Worm (Caenorhabditis elegans) whole organism, midembryonic: ENCODE data around the gene fbxa-108.

ENCODE experiments used
- T22C8.4 ChIP-seq: fragments of 200-800 bp; sonication (Bioruptor generic); IDR thresholded peaks from 2 replicates; pipeline ENCODE4 v1.3.6; 2022; ENCODE audit warnings: missing genetic modification characterization, missing compliant biosample characterization
- cog-1 ChIP-seq: sonication (generic microtip); optimal IDR thresholded peaks from 2 replicates; lab custom pipeline; 2016; ENCODE audit warnings: missing genetic modification characterization, missing compliant biosample characterization
- flt-1 ChIP-seq: fragments of 200-800 bp; sonication (Bioruptor generic); IDR thresholded peaks from 2 replicates; pipeline ENCODE4 v1.3.6; 2022; ENCODE audit warnings: missing genetic modification characterization, missing compliant biosample characterization
- klf-2 ChIP-seq: fragments of 200-800 bp; sonication (Bioruptor generic); conservative IDR thresholded peaks from 2 replicates; pipeline ENCODE4 v1.3.6; 2022; ENCODE audit warnings: missing genetic modification reagents, missing genetic modification characterization, missing compliant biosample characterization
- med-1 ChIP-seq: sonication (generic microtip); optimal IDR thresholded peaks from 2 replicates; lab custom pipeline; 2017; ENCODE audit warnings: missing genetic modification characterization, mild to moderate bottlenecking, missing compliant biosample characterization, antibody characterized with exemption, missing genetic modification reagents; ENCODE audit not compliant: insufficient read depth
- ref-1 ChIP-seq: fragments of 200-800 bp; sonication (Bioruptor generic); conservative IDR thresholded peaks from 2 replicates; pipeline ENCODE4 v1.3.6; 2022; ENCODE audit warnings: missing genetic modification reagents, missing genetic modification characterization, missing compliant biosample characterization
- tab-1 ChIP-seq: fragments of 200-800 bp; sonication (Bioruptor generic); IDR thresholded peaks from 2 replicates; pipeline ENCODE4 v1.3.6; 2022; ENCODE audit warnings: missing genetic modification characterization, missing compliant biosample characterization
- ztf-23 ChIP-seq: fragments of 200-800 bp; sonication (Bioruptor generic); IDR thresholded peaks from 2 replicates; pipeline ENCODE4 v1.3.6; 2022; ENCODE audit warnings: missing genetic modification reagents, missing genetic modification characterization, missing compliant biosample characterization
- ztf-29 ChIP-seq: fragments of 200-800 bp; sonication (Bioruptor generic); IDR thresholded peaks from 2 replicates; pipeline ENCODE4 v1.3.6; 2022; ENCODE audit warnings: missing genetic modification reagents, missing genetic modification characterization, missing compliant biosample characterization

The fbxa-108 gene

ce11 chrV:17659228-17659627 is at the start of gene fbxa-108:
Gene fbxa-108, minus strand, starts transcription at chrV:17659385.
- no peak for TF ChIP-seq cog-1 (tag; lab: Kevin White, UChicago)
- no peak for TF ChIP-seq med-1 (GFP tag; lab: Kevin White, UChicago)
- TF ChIP-seq klf-2 (GFP tag; lab: Robert Waterston, UW) = no peak
- no peak for TF ChIP-seq T22C8.4 (GFP tag; lab: Robert Waterston, UW)
- TF ChIP-seq ref-1 (GFP tag; lab: Robert Waterston, UW) = no peak
- TF ChIP-seq flt-1 (GFP tag; lab: Robert Waterston, UW) = no peak
- TF ChIP-seq ztf-29 = no peak
- TF ChIP-seq ztf-23 = no peak
- no peak for TF ChIP-seq tab-1 (GFP tag; lab: Robert Waterston, UW)

- TF ChIP-seq klf-2 (GFP tag; lab: Robert Waterston, UW) (no peak), cog-1 (tag; lab: Kevin White, UChicago) (no peak), ref-1 (GFP tag; lab: Robert Waterston, UW) (no peak), T22C8.4 (GFP tag; lab: Robert Waterston, UW) (no peak), ztf-29 (no peak), tab-1 (GFP tag; lab: Robert Waterston, UW) (no peak), med-1 (GFP tag; lab: Kevin White, UChicago) (no peak), ztf-23 (no peak)
Observed at ce11 chrV:17707022-17707421, 47.8 kb upstream of the fbxa-108 start, which contains the start of gene srh-31. Gene srh-31, plus strand, starts transcription at chrV:17707322.

ce11 chrV:17706217-17706806 is 47.1 kb upstream of the fbxa-108 start:
- TF ChIP-seq klf-2 (GFP tag; lab: Robert Waterston, UW) (no peak), cog-1 (tag; lab: Kevin White, UChicago) (no peak), tab-1 (GFP tag; lab: Robert Waterston, UW) (no peak), ztf-29 (no peak), med-1 (GFP tag; lab: Kevin White, UChicago) (no peak), ztf-23 (no peak), T22C8.4 (GFP tag; lab: Robert Waterston, UW) (no peak), flt-1 (GFP tag; lab: Robert Waterston, UW) (no peak), ref-1 (GFP tag; lab: Robert Waterston, UW) (no peak)

ce11 chrV:17705814-17706213 is 46.6 kb upstream of the fbxa-108 start, which contains the start of gene W06D12.6:
Gene W06D12.6, plus strand, starts transcription at chrV:17706114.
- TF ChIP-seq ztf-29 (no peak), ztf-23 (no peak), flt-1 (GFP tag; lab: Robert Waterston, UW) (no peak), med-1 (GFP tag; lab: Kevin White, UChicago) (no peak), ref-1 (GFP tag; lab: Robert Waterston, UW) (no peak), cog-1 (tag; lab: Kevin White, UChicago) (no peak), klf-2 (GFP tag; lab: Robert Waterston, UW) (no peak), T22C8.4 (GFP tag; lab: Robert Waterston, UW) (no peak), tab-1 (GFP tag; lab: Robert Waterston, UW) (no peak)

- TF ChIP-seq ztf-29 = no peak
- no peak for TF ChIP-seq T22C8.4 (GFP tag; lab: Robert Waterston, UW)
- no peak for TF ChIP-seq flt-1 (GFP tag; lab: Robert Waterston, UW)
Observed at ce11 chrV:17700728-17701262, 41.6 kb upstream of the fbxa-108 start, which contains the start of the genes Y26G10.5 and srh-32. Gene Y26G10.5, minus strand, starts transcription at chrV:17700828. Gene srh-32, plus strand, starts transcription at chrV:17701212.

ce11 chrV:17699659-17700058 is 40.5 kb upstream of the fbxa-108 start, which contains the start of gene Y26G10.6:
Gene Y26G10.6, plus strand, starts transcription at chrV:17699959.
- TF ChIP-seq ztf-29 (no peak), ztf-23 (no peak), T22C8.4 (GFP tag; lab: Robert Waterston, UW) (no peak), med-1 (GFP tag; lab: Kevin White, UChicago) (no peak), ref-1 (GFP tag; lab: Robert Waterston, UW) (no peak), flt-1 (GFP tag; lab: Robert Waterston, UW) (no peak), tab-1 (GFP tag; lab: Robert Waterston, UW) (no peak), cog-1 (tag; lab: Kevin White, UChicago) (no peak), klf-2 (GFP tag; lab: Robert Waterston, UW) (no peak)

- no peak for TF ChIP-seq T22C8.4 (GFP tag; lab: Robert Waterston, UW)
- TF ChIP-seq tab-1 (GFP tag; lab: Robert Waterston, UW) = no peak
- no peak for TF ChIP-seq ref-1 (GFP tag; lab: Robert Waterston, UW)
- no peak for TF ChIP-seq klf-2 (GFP tag; lab: Robert Waterston, UW)
- no peak for TF ChIP-seq cog-1 (tag; lab: Kevin White, UChicago)
Observed at ce11 chrV:17699097-17699496, 39.9 kb upstream of the fbxa-108 start, which contains the start of gene Y26G10.4. Gene Y26G10.4, minus strand, starts transcription at chrV:17699197.

ce11 chrV:17696753-17697152 is 37.6 kb upstream of the fbxa-108 start, which contains the start of gene spp-29:
Gene spp-29, minus strand, starts transcription at chrV:17696853.
- TF ChIP-seq tab-1 (GFP tag; lab: Robert Waterston, UW) = no peak
- TF ChIP-seq klf-2 (GFP tag; lab: Robert Waterston, UW) = no peak
- TF ChIP-seq ztf-23 = no peak
- no peak for TF ChIP-seq cog-1 (tag; lab: Kevin White, UChicago)
- no peak for TF ChIP-seq T22C8.4 (GFP tag; lab: Robert Waterston, UW)
- TF ChIP-seq flt-1 (GFP tag; lab: Robert Waterston, UW) = no peak
- TF ChIP-seq ztf-29 = no peak
- TF ChIP-seq ref-1 (GFP tag; lab: Robert Waterston, UW) = no peak

ce11 chrV:17695802-17696201 is 36.6 kb upstream of the fbxa-108 start, which contains the start of gene Y26G10.1:
Gene Y26G10.1, minus strand, starts transcription at chrV:17695902.
- no peak for TF ChIP-seq tab-1 (GFP tag; lab: Robert Waterston, UW)
- no peak for TF ChIP-seq ref-1 (GFP tag; lab: Robert Waterston, UW)
- TF ChIP-seq med-1 (GFP tag; lab: Kevin White, UChicago) = no peak
- no peak for TF ChIP-seq ztf-23
- no peak for TF ChIP-seq T22C8.4 (GFP tag; lab: Robert Waterston, UW)
- TF ChIP-seq cog-1 (tag; lab: Kevin White, UChicago) = no peak
- no peak for TF ChIP-seq flt-1 (GFP tag; lab: Robert Waterston, UW)
- no peak for TF ChIP-seq klf-2 (GFP tag; lab: Robert Waterston, UW)
- TF ChIP-seq ztf-29 = no peak
